Fruit fly (Drosophila melanogaster) whole organism: ENCODE results near the gene GatB.

Source experiments
- CG8478 ChIP-seq: fragments of >200 bp; optimal IDR thresholded peaks from 2 replicates; lab custom pipeline; 2018; ENCODE audit warnings: inconsistent platforms
- EcR ChIP-seq, 2 experiments: fragments of >200 bp; optimal IDR thresholded peaks; 2 replicates each; lab custom pipeline; 2017; ENCODE audit warnings: missing biosample characterization in 2 of 2, missing genetic modification characterization in 2 of 2, missing genetic modification reagents in 2 of 2

DNA sequence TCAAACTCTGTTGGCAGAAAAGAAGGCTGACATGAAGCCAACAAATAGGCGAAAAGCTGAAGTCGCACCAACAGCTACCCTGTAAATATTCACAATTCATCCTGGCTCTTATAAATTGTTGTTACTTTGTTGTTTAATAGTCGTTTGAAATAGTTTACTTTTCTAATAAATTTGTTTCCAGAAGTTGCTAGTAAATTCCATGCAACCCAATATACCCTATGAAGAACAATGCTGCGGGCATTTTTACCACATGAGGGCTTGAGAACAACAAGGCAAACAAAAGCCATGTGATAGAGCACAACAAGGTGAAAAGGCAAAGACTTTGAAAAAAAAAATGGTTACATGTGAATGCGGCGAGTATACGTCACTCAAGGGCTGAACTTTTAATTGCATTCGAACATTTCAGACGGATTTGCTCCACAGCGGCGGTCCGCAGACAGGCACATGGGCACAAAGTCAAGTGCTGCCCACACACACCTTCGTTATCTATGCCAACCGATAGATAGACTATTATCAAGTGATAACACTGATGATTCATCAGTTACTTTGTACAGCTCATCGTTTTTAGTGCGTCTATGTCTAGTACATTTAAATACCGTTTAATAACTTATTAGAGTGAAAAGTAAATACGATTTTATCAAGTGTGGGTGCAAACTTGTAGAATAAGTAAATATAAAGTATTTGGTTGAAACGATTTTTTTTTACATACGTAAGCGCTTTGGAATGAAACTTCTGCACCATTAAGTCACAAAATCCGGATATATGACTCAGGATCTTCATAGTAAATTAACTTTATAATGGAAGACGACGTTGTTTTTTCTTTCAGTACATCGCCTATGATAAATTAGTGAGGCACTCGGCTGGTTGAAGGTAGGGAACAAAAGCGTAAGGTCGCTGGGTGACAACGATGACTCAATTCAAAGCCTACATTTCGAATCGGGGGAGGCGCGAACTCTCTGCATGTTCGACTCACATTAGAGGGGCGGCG, 30.7 kb downstream of the GatB start:
- TF ChIP-seq CG8478 (no peak), EcR (GFP tag; optimal IDR thresholded peaks at IDR 0.05; lab: Kevin White, UChicago) (no peak)
